Worm (Caenorhabditis elegans): ENCODE measurements around the gene hecd-1.

DNA sequence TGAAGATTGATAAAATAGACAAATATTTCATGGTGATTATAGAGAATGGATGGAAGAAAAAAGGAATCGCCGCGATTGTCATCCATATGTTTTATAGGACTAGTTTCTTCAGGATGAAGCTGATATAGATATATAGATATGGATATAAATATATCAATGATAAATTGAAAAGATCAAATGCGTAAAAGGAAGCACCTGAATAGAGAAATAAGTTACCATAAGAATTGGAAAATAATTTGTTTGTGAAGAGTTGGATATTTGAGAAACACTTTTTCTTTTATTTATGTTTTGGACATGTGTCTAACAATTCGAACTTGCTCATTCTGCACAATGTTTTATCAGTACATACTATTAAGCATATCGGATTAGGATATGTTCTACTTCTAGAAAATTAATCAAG is 43.5 kb upstream of the hecd-1 start, which contains the start of gene C42D4.13:
- no peak for TF ChIP-seq ceh-45 (GFP tag; IDR thresholded peaks at IDR 0.05)
- no peak for TF ChIP-seq ceh-34 (tag; optimal IDR thresholded peaks at IDR 0.05)
- TF ChIP-seq pqm-1 (tag; optimal IDR thresholded peaks at IDR 0.05): no peak
- TF ChIP-seq pha-4 (tag; optimal IDR thresholded peaks at IDR 0.05): no peak
- TF ChIP-seq nfya-1 (tag; optimal IDR thresholded peaks at IDR 0.05): no peak
- TF ChIP-seq fkh-10 (GFP tag; optimal IDR thresholded peaks at IDR 0.05): no peak
- no peak for TF ChIP-seq syd-9 (tag; optimal IDR thresholded peaks at IDR 0.05)
- TF ChIP-seq ceh-30 (tag; optimal IDR thresholded peaks at IDR 0.05): no peak
- no peak for TF ChIP-seq rnt-1 (tag; optimal IDR thresholded peaks at IDR 0.05)

All from whole organism, late embryonic.